Worm (Caenorhabditis elegans): ENCODE measurements around the gene srd-35.
A peak's percentile ranks its signal among the peaks of the same experiment; 100 is the strongest.

srd-35 gene

ce11 chrV:12943399-12943798 is 20.8 kb upstream of the srd-35 start:
- TF ChIP-seq hlh-1 (tag; optimal IDR thresholded peaks at IDR 0.05) (no peak), lin-13 (tag; optimal IDR thresholded peaks at IDR 0.05) (no peak), blmp-1 (tag; optimal IDR thresholded peaks at IDR 0.05) (no peak), bed-3 (GFP tag; optimal IDR thresholded peaks at IDR 0.05) (no peak), snpc-4 (tag; optimal IDR thresholded peaks at IDR 0.05) (no peak), mls-2 (tag; optimal IDR thresholded peaks at IDR 0.05) (no peak), elt-1 (tag; optimal IDR thresholded peaks at IDR 0.05; ENCODE audit: borderline replicate concordance, insufficient read depth) (no peak), mab-5 (tag; optimal IDR thresholded peaks at IDR 0.05) (no peak), lsy-2 (tag; optimal IDR thresholded peaks at IDR 0.05) (no peak), ceh-39 (tag; optimal IDR thresholded peaks at IDR 0.05) (no peak), nhr-12 (tag; optimal IDR thresholded peaks at IDR 0.05) (no peak), elt-3 (tag; optimal IDR thresholded peaks at IDR 0.05) (no peak), nhr-2 (tag; optimal IDR thresholded peaks at IDR 0.05) (no peak), ceh-83 (GFP tag; optimal IDR thresholded peaks at IDR 0.05) (no peak), tbx-8 (GFP tag; optimal IDR thresholded peaks at IDR 0.05) (no peak), nhr-28 (tag; optimal IDR thresholded peaks at IDR 0.05) (no peak), ces-1 (GFP tag; optimal IDR thresholded peaks at IDR 0.05) (no peak), unc-62 (GFP tag; optimal IDR thresholded peaks at IDR 0.05) (no peak)

- TF ChIP-seq ceh-39 (tag; optimal IDR thresholded peaks at IDR 0.05): no peak
- no peak for TF ChIP-seq ces-1 (GFP tag; optimal IDR thresholded peaks at IDR 0.05)
- no peak for TF ChIP-seq flh-1 (GFP tag; optimal IDR thresholded peaks at IDR 0.05)
- TF ChIP-seq unc-120 (tag; optimal IDR thresholded peaks at IDR 0.05; ENCODE audit: poor library complexity, severe bottlenecking): no peak
- no peak for TF ChIP-seq lsy-2 (tag; optimal IDR thresholded peaks at IDR 0.05)
- no peak for TF ChIP-seq nhr-28 (tag; optimal IDR thresholded peaks at IDR 0.05)
These were observed 19.9 kb upstream of the srd-35 start, which contains the start of gene T16G1.3 for ce11 chrV:12944229-12944628. T16G1.3 (minus strand) TSS chrV:12944329.

- TF ChIP-seq snpc-4 (tag; optimal IDR thresholded peaks at IDR 0.05): no peak
- no peak for TF ChIP-seq mab-5 (tag; optimal IDR thresholded peaks at IDR 0.05)
- no peak for TF ChIP-seq bed-3 (GFP tag; optimal IDR thresholded peaks at IDR 0.05)
- no peak for TF ChIP-seq ham-2 (GFP tag; optimal IDR thresholded peaks at IDR 0.05)
- TF ChIP-seq M03D4.4 (tag; optimal IDR thresholded peaks at IDR 0.05): no peak
- no peak for TF ChIP-seq sptf-1 (tag; optimal IDR thresholded peaks at IDR 0.05)
- no peak for TF ChIP-seq flh-1 (GFP tag; optimal IDR thresholded peaks at IDR 0.05)
These were observed 19.4 kb upstream of the srd-35 start, which contains the start of gene grl-2 for ce11 chrV:12944775-12945174. grl-2 (plus strand) TSS chrV:12945075.

ce11 chrV:12949607-12950006 is 14.6 kb upstream of the srd-35 start, which contains the start of gene T16G1.13:
T16G1.13 (plus strand) TSS chrV:12949907.
- TF ChIP-seq nhr-12 (tag; optimal IDR thresholded peaks at IDR 0.05) (no peak), unc-120 (tag; optimal IDR thresholded peaks at IDR 0.05; ENCODE audit: poor library complexity, severe bottlenecking) (no peak), unc-62 (GFP tag; optimal IDR thresholded peaks at IDR 0.05) (no peak), snpc-4 (tag; optimal IDR thresholded peaks at IDR 0.05) (no peak)

- TF ChIP-seq lsy-2 (tag; optimal IDR thresholded peaks at IDR 0.05) (no peak), lin-13 (tag; optimal IDR thresholded peaks at IDR 0.05) (peak; percentile 14), mep-1 (tag; optimal IDR thresholded peaks at IDR 0.05) (peak; percentile 17), mab-5 (tag; optimal IDR thresholded peaks at IDR 0.05) (no peak), nhr-76 (tag; optimal IDR thresholded peaks at IDR 0.05) (no peak), nhr-237 (tag; optimal IDR thresholded peaks at IDR 0.05) (peak; percentile 12), nhr-12 (tag; optimal IDR thresholded peaks at IDR 0.05) (no peak), snpc-4 (tag; optimal IDR thresholded peaks at IDR 0.05) (no peak), hlh-1 (tag; optimal IDR thresholded peaks at IDR 0.05) (peak; percentile 50), ces-1 (GFP tag; optimal IDR thresholded peaks at IDR 0.05) (peak; percentile 90), cnd-1 (tag; optimal IDR thresholded peaks at IDR 0.05) (no peak), ceh-43 (GFP tag; optimal IDR thresholded peaks at IDR 0.05) (no peak), unc-120 (tag; optimal IDR thresholded peaks at IDR 0.05; ENCODE audit: poor library complexity, severe bottlenecking) (no peak), pha-4 (tag; optimal IDR thresholded peaks at IDR 0.05) (peak; percentile 11), ham-2 (GFP tag; optimal IDR thresholded peaks at IDR 0.05) (no peak), elt-3 (tag; optimal IDR thresholded peaks at IDR 0.05) (no peak), zip-8 (tag; optimal IDR thresholded peaks at IDR 0.05) (no peak), M03D4.4 (tag; optimal IDR thresholded peaks at IDR 0.05) (no peak), unc-62 (GFP tag; optimal IDR thresholded peaks at IDR 0.05) (no peak)
These were observed 13.2 kb upstream of the srd-35 start, which contains the start of the genes T16G1.9 and T16G1.18 for ce11 chrV:12950812-12951528. T16G1.9 (minus strand) TSS chrV:12950862. T16G1.18 (plus strand) TSS chrV:12951304.
